Comparison of ENCODE assay signal across 4 fruit fly cellular contexts in genomic region chr2L:13843692-13844284, dm6.
TF ChIP-seq lines count a peak whose summit lies in the region.

TSS of gene CG33306 (minus strand) at chr2L:13843742.

- no peak for TF ChIP-seq CTCF in whole organism, embryonic (GFP tag; optimal IDR thresholded peaks at IDR 0.05; lab: Kevin White, UChicago)

TF ChIP-seq in whole organism, adult, 20 proteins besides CTCF, POLR2A, EP300 and RAD21:
- TF ChIP-seq Hr96 (GFP tag; optimal IDR thresholded peaks at IDR 0.05; lab: Kevin White, UChicago), result no peak
- no peak for TF ChIP-seq ovo (GFP tag; optimal IDR thresholded peaks at IDR 0.05; lab: Kevin White, UChicago)
- peak; percentile 5 for TF ChIP-seq CG7045 (GFP tag; optimal IDR thresholded peaks at IDR 0.05; lab: Kevin White, UChicago)
- no peak for TF ChIP-seq CG5204 (GFP tag; optimal IDR thresholded peaks at IDR 0.05; lab: Kevin White, UChicago)
- TF ChIP-seq CG14711 (tag; optimal IDR thresholded peaks at IDR 0.05; lab: Kevin White, UChicago), result peak; percentile 22
- TF ChIP-seq Crg-1 (GFP tag; optimal IDR thresholded peaks at IDR 0.05; lab: Kevin White, UChicago), result no peak
- TF ChIP-seq CG11617 (GFP tag; optimal IDR thresholded peaks at IDR 0.05; lab: Kevin White, UChicago), result peak; percentile 43
- TF ChIP-seq CG33017 (tag; optimal IDR thresholded peaks at IDR 0.05; lab: Kevin White, UChicago), result peak; percentile 54
- TF ChIP-seq CG7101 (tag; optimal IDR thresholded peaks at IDR 0.05; lab: Kevin White, UChicago), result peak; percentile 44
- no peak for TF ChIP-seq CG12768 (GFP tag; optimal IDR thresholded peaks at IDR 0.05; lab: Kevin White, UChicago)
- TF ChIP-seq cnc (optimal IDR thresholded peaks at IDR 0.05; lab: Kevin White, UChicago), result no peak
- TF ChIP-seq tj (GFP tag; optimal IDR thresholded peaks at IDR 0.05; lab: Kevin White, UChicago), result no peak
- no peak for TF ChIP-seq kay (GFP tag; lab: Kevin White, UChicago; ENCODE audit: borderline replicate concordance)

TF ChIP-seq in whole organism, embryonic, 481 proteins besides CTCF, POLR2A, EP300 and RAD21:
- TF ChIP-seq fd64A (GFP tag; optimal IDR thresholded peaks at IDR 0.05; lab: Kevin White, UChicago) (no peak), exex (tag; optimal IDR thresholded peaks at IDR 0.05; lab: Kevin White, UChicago) (peak; percentile 96), gem (tag; optimal IDR thresholded peaks at IDR 0.05; lab: Kevin White, UChicago) (peak; percentile 54), Hr51 (GFP tag; optimal IDR thresholded peaks at IDR 0.05; lab: Kevin White, UChicago) (peak in 1 of 2 experiments; percentile 1), Fer3 (tag; optimal IDR thresholded peaks at IDR 0.05; lab: Kevin White, UChicago) (peak; percentile 21), CG12391 (tag; optimal IDR thresholded peaks at IDR 0.05; lab: Kevin White, UChicago) (peak; percentile 24), CG3281 (GFP tag; optimal IDR thresholded peaks at IDR 0.05; lab: Kevin White, UChicago) (peak; percentile 31), shn (GFP tag; optimal IDR thresholded peaks at IDR 0.05; lab: Kevin White, UChicago) (no peak), Meics (GFP tag; optimal IDR thresholded peaks at IDR 0.05; lab: Kevin White, UChicago) (peak; percentile 14), CG3163 (GFP tag; optimal IDR thresholded peaks at IDR 0.05; lab: Kevin White, UChicago) (no peak), PHDP (tag; optimal IDR thresholded peaks at IDR 0.05; lab: Kevin White, UChicago) (peak; percentile 7), unpg (GFP tag; optimal IDR thresholded peaks at IDR 0.05; lab: Kevin White, UChicago) (peak; percentile 10), CG18599 (GFP tag; optimal IDR thresholded peaks at IDR 0.05; lab: Kevin White, UChicago) (peak; percentile 37), CG9932 (GFP tag; IDR thresholded peaks at IDR 0.05; lab: Robert Waterston, UW) (no peak), Hmr (GFP tag; optimal IDR thresholded peaks at IDR 0.05; lab: Kevin White, UChicago) (peak; percentile 20), Camta (GFP tag; optimal IDR thresholded peaks at IDR 0.05; lab: Kevin White, UChicago) (no peak), en (GFP tag; optimal IDR thresholded peaks at IDR 0.05; lab: Kevin White, UChicago) (no peak), CG2678 (tag; optimal IDR thresholded peaks at IDR 0.05; lab: Kevin White, UChicago) (peak; percentile 51), BEAF-32 (GFP tag; optimal IDR thresholded peaks at IDR 0.05; lab: Kevin White, UChicago) (no peak), kah (GFP tag; optimal IDR thresholded peaks at IDR 0.05; lab: Kevin White, UChicago) (no peak), CG7839 (tag; optimal IDR thresholded peaks at IDR 0.05; lab: Kevin White, UChicago) (peak; percentile 23), grau (tag; optimal IDR thresholded peaks at IDR 0.05; lab: Kevin White, UChicago) (peak; percentile 42), lab (GFP tag; optimal IDR thresholded peaks at IDR 0.05; lab: Kevin White, UChicago) (peak; percentile 22), CG2120 (GFP tag; optimal IDR thresholded peaks at IDR 0.05; lab: Kevin White, UChicago) (peak; percentile 25), cwo (GFP tag; optimal IDR thresholded peaks at IDR 0.05; lab: Kevin White, UChicago) (peak; percentile 3)

TF ChIP-seq in whole organism, prepupa, 60 proteins besides CTCF, POLR2A, EP300 and RAD21:
- TF ChIP-seq Sox15 (GFP tag; optimal IDR thresholded peaks at IDR 0.05; lab: Kevin White, UChicago), result no peak
- no peak for TF ChIP-seq spab (GFP tag; optimal IDR thresholded peaks at IDR 0.05; lab: Kevin White, UChicago)
- peak; percentile 42 for TF ChIP-seq svp (GFP tag; lab: Kevin White, UChicago)
- no peak for TF ChIP-seq pdm3 (GFP tag; optimal IDR thresholded peaks at IDR 0.05; lab: Kevin White, UChicago)
- peak; percentile 55 for TF ChIP-seq Met (GFP tag; optimal IDR thresholded peaks at IDR 0.05; lab: Kevin White, UChicago)
- peak; percentile 7 for TF ChIP-seq acj6 (GFP tag; optimal IDR thresholded peaks at IDR 0.05; lab: Kevin White, UChicago)
- no peak for TF ChIP-seq CG32006 (GFP tag; optimal IDR thresholded peaks at IDR 0.05; lab: Kevin White, UChicago)
- peak; percentile 37 for TF ChIP-seq topi (GFP tag; optimal IDR thresholded peaks at IDR 0.05; lab: Kevin White, UChicago)
- no peak for TF ChIP-seq CG11294 (GFP tag; IDR thresholded peaks at IDR 0.05; lab: Robert Waterston, UW)
- TF ChIP-seq CG9139 (GFP tag; optimal IDR thresholded peaks at IDR 0.05; lab: Kevin White, UChicago), result no peak
- no peak for TF ChIP-seq fkh (GFP tag; optimal IDR thresholded peaks at IDR 0.05; lab: Kevin White, UChicago)
- peak; percentile 22 for TF ChIP-seq cyc (GFP tag; optimal IDR thresholded peaks at IDR 0.05; lab: Kevin White, UChicago)
- TF ChIP-seq esn (GFP tag; optimal IDR thresholded peaks at IDR 0.05; lab: Kevin White, UChicago), result peak; percentile 50

TF ChIP-seq in whole organism, wandering third instar larva, 38 proteins besides CTCF, POLR2A, EP300 and RAD21:
- TF ChIP-seq Sp1 (GFP tag; optimal IDR thresholded peaks at IDR 0.05; lab: Kevin White, UChicago) (peak; percentile 62), HLH106 (tag; optimal IDR thresholded peaks at IDR 0.05; lab: Kevin White, UChicago) (peak; percentile 57), Mio (GFP tag; optimal IDR thresholded peaks at IDR 0.05; lab: Kevin White, UChicago) (no peak), brk (GFP tag; optimal IDR thresholded peaks at IDR 0.05; lab: Kevin White, UChicago) (peak; percentile 50), Dif (GFP tag; optimal IDR thresholded peaks at IDR 0.05; lab: Kevin White, UChicago; ENCODE audit: partially characterized antibody) (no peak), h (GFP tag; optimal IDR thresholded peaks at IDR 0.05; lab: Kevin White, UChicago) (peak; percentile 53), OdsH (GFP tag; optimal IDR thresholded peaks at IDR 0.05; lab: Kevin White, UChicago) (peak; percentile 50), foxo (GFP tag; optimal IDR thresholded peaks at IDR 0.05; lab: Kevin White, UChicago) (peak in 1 of 2 experiments; percentile 61), rgr (GFP tag; optimal IDR thresholded peaks at IDR 0.05; lab: Kevin White, UChicago) (peak; percentile 39), psq (GFP tag; optimal IDR thresholded peaks at IDR 0.05; lab: Kevin White, UChicago) (peak; percentile 18), Rel (GFP tag; optimal IDR thresholded peaks at IDR 0.05; lab: Kevin White, UChicago) (no peak), Rel (tag; optimal IDR thresholded peaks at IDR 0.05; lab: Kevin White, UChicago) (peak; percentile 20), br (GFP tag; optimal IDR thresholded peaks at IDR 0.05; lab: Kevin White, UChicago) (no peak), fru (GFP tag; optimal IDR thresholded peaks at IDR 0.05; lab: Kevin White, UChicago) (peak; percentile 26)
